Fruit fly (Drosophila melanogaster): Measurements from ENCODE around the gene PH4alphaSG1.

The PH4alphaSG1 gene

DNA sequence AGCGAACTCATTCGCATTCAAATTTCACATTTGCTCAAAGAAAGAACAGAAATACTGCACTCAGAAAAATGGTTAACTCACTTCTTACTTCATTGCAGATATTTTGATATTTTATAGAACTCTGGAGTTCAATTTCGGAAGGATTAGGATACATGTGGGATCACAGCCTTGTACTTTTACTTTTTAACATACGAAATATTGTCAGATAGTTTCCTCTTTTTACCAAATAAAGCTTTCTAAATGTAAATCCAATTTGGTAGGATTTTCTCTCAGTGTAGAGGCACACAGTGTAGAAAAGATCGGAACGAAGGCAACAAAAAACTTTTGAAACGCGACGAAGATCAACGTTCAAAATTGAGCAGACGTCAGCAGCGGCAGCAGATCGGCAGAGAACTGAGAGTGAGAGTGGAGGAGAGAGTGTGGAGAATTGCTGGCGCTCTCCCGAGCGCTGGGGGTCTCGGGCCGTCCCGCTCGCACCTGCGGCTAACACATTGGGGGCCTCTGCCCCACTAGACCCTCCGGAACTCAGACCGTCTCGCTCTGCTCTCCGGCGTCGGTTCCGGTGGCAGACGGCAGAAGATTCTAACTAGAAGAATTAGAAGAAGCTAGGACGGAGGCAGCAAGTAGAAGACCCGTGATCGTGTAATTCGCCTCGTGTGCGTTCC lies 26.7 kb upstream of the PH4alphaSG1 start, which contains the start of gene tmod (continued):
- TF ChIP-seq CG4282 (GFP tag; optimal IDR thresholded peaks at IDR 0.05): no peak
- TF ChIP-seq fd96Cb (tag; optimal IDR thresholded peaks at IDR 0.05): peak; percentile 76
- 0 out of 2 replicates have a peak, but pooled peaks have one; percentile 30 for TF ChIP-seq toy (GFP tag; IDR thresholded peaks at IDR 0.05)
- TF ChIP-seq Jarid2 (GFP tag; optimal IDR thresholded peaks at IDR 0.05): peak; percentile 12
- TF ChIP-seq corto (GFP tag; optimal IDR thresholded peaks at IDR 0.05): no peak
- TF ChIP-seq tll (GFP tag; optimal IDR thresholded peaks at IDR 0.05): no peak
- peak in 1 of 2 experiments; percentile 40 for TF ChIP-seq eve (GFP tag; optimal IDR thresholded peaks at IDR 0.05)
- TF ChIP-seq Deaf1 (tag; optimal IDR thresholded peaks at IDR 0.05): peak; percentile 42
- TF ChIP-seq run (tag; optimal IDR thresholded peaks at IDR 0.05): peak; percentile 31
- TF ChIP-seq pzg (GFP tag; optimal IDR thresholded peaks at IDR 0.05): no peak
- TF ChIP-seq CG14667 (GFP tag; IDR thresholded peaks at IDR 0.05): no peak
- peak; percentile 63 for TF ChIP-seq CG7839 (tag; optimal IDR thresholded peaks at IDR 0.05)
- TF ChIP-seq Elba2 (GFP tag; optimal IDR thresholded peaks at IDR 0.05): no peak
- peak; percentile 74 for TF ChIP-seq Blimp-1 (GFP tag; optimal IDR thresholded peaks at IDR 0.05)
- no peak for TF ChIP-seq Scr (GFP tag; IDR thresholded peaks at IDR 0.05; ENCODE audit: partially characterized antibody)
- TF ChIP-seq pum (GFP tag; optimal IDR thresholded peaks at IDR 0.05): peak; percentile 28
- TF ChIP-seq lilli (GFP tag; optimal IDR thresholded peaks at IDR 0.05): peak; percentile 1
- no peak for TF ChIP-seq Mes4 (GFP tag; optimal IDR thresholded peaks at IDR 0.05)
- no peak for TF ChIP-seq CG10431 (GFP tag; optimal IDR thresholded peaks at IDR 0.05)
- no peak for TF ChIP-seq CG1792 (GFP tag; optimal IDR thresholded peaks at IDR 0.05)
- TF ChIP-seq CG12071 (GFP tag; optimal IDR thresholded peaks at IDR 0.05): no peak
- peak; percentile 45 for TF ChIP-seq ATbp (GFP tag; optimal IDR thresholded peaks at IDR 0.05)
- no peak for TF ChIP-seq zfh2 (GFP tag; optimal IDR thresholded peaks at IDR 0.05)
- no peak for TF ChIP-seq abd-A (tag; optimal IDR thresholded peaks at IDR 0.05)
- peak; percentile 43 for TF ChIP-seq CG13287 (GFP tag; IDR thresholded peaks at IDR 0.05; ENCODE audit: partially characterized antibody)
- TF ChIP-seq trem (tag; optimal IDR thresholded peaks at IDR 0.05): peak; percentile 59
- no peak for TF ChIP-seq Nf-YB (GFP tag; optimal IDR thresholded peaks at IDR 0.05)
- no peak for TF ChIP-seq Eip74EF (GFP tag; optimal IDR thresholded peaks at IDR 0.05)
- TF ChIP-seq Dll (GFP tag; IDR thresholded peaks at IDR 0.05; ENCODE audit: partially characterized antibody): no peak
- TF ChIP-seq CG13775 (GFP tag; optimal IDR thresholded peaks at IDR 0.05): peak; percentile 23
- no peak for TF ChIP-seq Hsf (GFP tag; optimal IDR thresholded peaks at IDR 0.05)
- TF ChIP-seq CG10267 (tag; optimal IDR thresholded peaks at IDR 0.05): peak; percentile 42
- no peak for TF ChIP-seq CG4328 (GFP tag; optimal IDR thresholded peaks at IDR 0.05)
- TF ChIP-seq Kr (GFP tag; optimal IDR thresholded peaks at IDR 0.05): no peak
- peak; percentile 58 for TF ChIP-seq az2 (GFP tag; optimal IDR thresholded peaks at IDR 0.05)
- TF ChIP-seq luna (GFP tag; optimal IDR thresholded peaks at IDR 0.05): no peak
- no peak for TF ChIP-seq lov (optimal IDR thresholded peaks at IDR 0.05)
- no peak for TF ChIP-seq lov (GFP tag; IDR thresholded peaks at IDR 0.05)
- TF ChIP-seq nom (GFP tag; optimal IDR thresholded peaks at IDR 0.05): no peak
- TF ChIP-seq fd64A (GFP tag; optimal IDR thresholded peaks at IDR 0.05): peak; percentile 6
- TF ChIP-seq ato (GFP tag; IDR thresholded peaks at IDR 0.05; ENCODE audit: partially characterized antibody): no peak
- TF ChIP-seq CTCF (GFP tag; optimal IDR thresholded peaks at IDR 0.05): peak; percentile 9
- peak; percentile 57 for TF ChIP-seq pnt (GFP tag; optimal IDR thresholded peaks at IDR 0.05)
- no peak for TF ChIP-seq gsb (GFP tag; IDR thresholded peaks at IDR 0.05)
- no peak for TF ChIP-seq MESR4 (GFP tag; optimal IDR thresholded peaks at IDR 0.05)
- peak; percentile 24 for TF ChIP-seq caup (GFP tag; optimal IDR thresholded peaks at IDR 0.05; ENCODE audit: severe bottlenecking)
- TF ChIP-seq CG42726 (GFP tag; IDR thresholded peaks at IDR 0.05; ENCODE audit: partially characterized antibody): no peak
- TF ChIP-seq bigmax (GFP tag; optimal IDR thresholded peaks at IDR 0.05): no peak
- no peak for TF ChIP-seq CG4730 (GFP tag; IDR thresholded peaks at IDR 0.05)
